Worm (Caenorhabditis elegans) whole organism, L3 larva: ENCODE data around the gene T09A5.5.
A peak's percentile ranks its signal among the peaks of the same experiment; 100 is the strongest.

Experiments
- R02D3.7 ChIP-seq: fragments of 150-350 bp; optimal IDR thresholded peaks from 2 replicates; lab custom pipeline; 2014; ENCODE audit warnings: missing biosample characterization, missing genetic modification characterization
- ZK546.5 ChIP-seq: sonication (generic microtip); optimal IDR thresholded peaks from 2 replicates; lab custom pipeline; 2017; ENCODE audit warnings: missing biosample characterization, missing genetic modification characterization
- ceh-16 ChIP-seq: sonication (generic microtip); optimal IDR thresholded peaks from 2 replicates; lab custom pipeline; 2017; ENCODE audit warnings: missing biosample characterization, missing genetic modification characterization
- ceh-28 ChIP-seq: fragments of 150-350 bp; optimal IDR thresholded peaks from 2 replicates; lab custom pipeline; 2014; ENCODE audit warnings: missing biosample characterization, missing genetic modification reagents, missing genetic modification characterization
- ceh-82 ChIP-seq: fragments of 150-350 bp; optimal IDR thresholded peaks from 2 replicates; lab custom pipeline; 2014; ENCODE audit warnings: missing biosample characterization, missing genetic modification characterization
- ceh-9 ChIP-seq: sonication (generic microtip); optimal IDR thresholded peaks from 2 replicates; lab custom pipeline; 2018; ENCODE audit warnings: missing biosample characterization, missing genetic modification characterization
- egl-27 ChIP-seq: sonication (generic microtip); optimal IDR thresholded peaks from 4 replicates; lab custom pipeline; 2017; ENCODE audit warnings: missing biosample characterization, missing genetic modification reagents, missing genetic modification characterization
- elt-1 ChIP-seq: fragments of 150-350 bp; optimal IDR thresholded peaks from 2 replicates; lab custom pipeline; 2014; ENCODE audit warnings: missing biosample characterization, missing genetic modification characterization
- eor-1 ChIP-seq, 2 experiments: fragments of 150-350 bp; optimal IDR thresholded peaks; 2 replicates each; lab custom pipeline; 2014 to 2018; ENCODE audit warnings: missing biosample characterization in 2 of 2, missing genetic modification characterization in 2 of 2
- fkh-10 ChIP-seq: sonication (generic microtip); optimal IDR thresholded peaks from 2 replicates; lab custom pipeline; 2017; ENCODE audit warnings: missing biosample characterization, missing genetic modification reagents, missing genetic modification characterization
- fkh-2 ChIP-seq: fragments of 150-350 bp; optimal IDR thresholded peaks from 2 replicates; lab custom pipeline; 2014; ENCODE audit warnings: missing biosample characterization, missing genetic modification reagents, missing genetic modification characterization
- jun-1 ChIP-seq: fragments of 150-350 bp; optimal IDR thresholded peaks from 2 replicates; lab custom pipeline; 2014; ENCODE audit warnings: missing biosample characterization, missing genetic modification reagents, missing genetic modification characterization
- lin-39 ChIP-seq: fragments of 150-350 bp; optimal IDR thresholded peaks from 2 replicates; lab custom pipeline; 2018; ENCODE audit warnings: missing biosample characterization, missing genetic modification reagents, missing genetic modification characterization
- lsy-12 ChIP-seq: sonication (generic microtip); optimal IDR thresholded peaks from 2 replicates; lab custom pipeline; 2016; ENCODE audit warnings: mild to moderate bottlenecking, missing genetic modification characterization, missing compliant biosample characterization
- mdl-1 ChIP-seq: fragments of 150-350 bp; optimal IDR thresholded peaks from 2 replicates; lab custom pipeline; 2014; ENCODE audit warnings: missing biosample characterization, missing genetic modification characterization
- mml-1 ChIP-seq: fragments of 150-350 bp; sonication (generic microtip); optimal IDR thresholded peaks from 3 replicates; lab custom pipeline; 2014; ENCODE audit warnings: missing biosample characterization, missing genetic modification characterization
- nhr-11 ChIP-seq: fragments of 150-350 bp; optimal IDR thresholded peaks from 2 replicates; lab custom pipeline; 2014; ENCODE audit warnings: missing biosample characterization, missing genetic modification characterization
- nhr-12 ChIP-seq: fragments of 150-350 bp; optimal IDR thresholded peaks from 2 replicates; lab custom pipeline; 2014; ENCODE audit warnings: missing biosample characterization, missing genetic modification characterization
- nhr-23 ChIP-seq: fragments of 150-350 bp; optimal IDR thresholded peaks from 2 replicates; lab custom pipeline; 2014; ENCODE audit warnings: missing biosample characterization, missing genetic modification reagents, missing genetic modification characterization
- nhr-25 ChIP-seq: sonication (generic microtip); optimal IDR thresholded peaks from 2 replicates; lab custom pipeline; 2017; ENCODE audit warnings: missing biosample characterization, missing genetic modification characterization
- nhr-28 ChIP-seq: fragments of 150-350 bp; optimal IDR thresholded peaks from 2 replicates; lab custom pipeline; 2014; ENCODE audit warnings: missing biosample characterization, missing genetic modification characterization
- nhr-43 ChIP-seq: sonication (generic microtip); optimal IDR thresholded peaks from 2 replicates; lab custom pipeline; 2016; ENCODE audit warnings: mild to moderate bottlenecking, missing genetic modification characterization, missing compliant biosample characterization; ENCODE audit not compliant: poor library complexity, severe bottlenecking
- nhr-67 ChIP-seq: fragments of 150-350 bp; optimal IDR thresholded peaks from 2 replicates; lab custom pipeline; 2014; ENCODE audit warnings: missing biosample characterization, missing genetic modification characterization
- nhr-76 ChIP-seq: fragments of 150-350 bp; sonication (generic microtip); optimal IDR thresholded peaks from 5 replicates; lab custom pipeline; 2014; ENCODE audit warnings: missing biosample characterization, missing genetic modification characterization
- nhr-77 ChIP-seq: fragments of 150-350 bp; optimal IDR thresholded peaks from 2 replicates; lab custom pipeline; 2014; ENCODE audit warnings: missing biosample characterization, missing genetic modification characterization
- pha-4 ChIP-seq: fragments of 150-350 bp; optimal IDR thresholded peaks from 2 replicates; lab custom pipeline; 2014; ENCODE audit warnings: missing biosample characterization, missing genetic modification reagents, missing genetic modification characterization
- pqm-1 ChIP-seq: fragments of 150-350 bp; optimal IDR thresholded peaks from 2 replicates; lab custom pipeline; 2017; ENCODE audit warnings: missing biosample characterization, missing genetic modification characterization, inconsistent platforms
- sea-2 ChIP-seq: fragments of 150-350 bp; sonication (generic microtip); optimal IDR thresholded peaks from 4 replicates; lab custom pipeline; 2014; ENCODE audit warnings: missing biosample characterization, missing genetic modification reagents, missing genetic modification characterization
- skn-1 ChIP-seq: fragments of 150-350 bp; optimal IDR thresholded peaks from 2 replicates; lab custom pipeline; 2014; ENCODE audit warnings: missing biosample characterization, missing genetic modification characterization
- snpc-4 ChIP-seq: fragments of 150-350 bp; optimal IDR thresholded peaks from 2 replicates; lab custom pipeline; 2014; ENCODE audit warnings: missing biosample characterization, missing genetic modification characterization
- tbx-2 ChIP-seq: sonication (generic microtip); optimal IDR thresholded peaks from 2 replicates; lab custom pipeline; 2016; ENCODE audit warnings: mild to moderate bottlenecking, missing genetic modification characterization, missing compliant biosample characterization
- unc-39 ChIP-seq: sonication (generic microtip); optimal IDR thresholded peaks from 4 replicates; lab custom pipeline; 2017; ENCODE audit warnings: missing biosample characterization, missing genetic modification characterization
- unc-62 ChIP-seq: fragments of 150-350 bp; sonication (generic microtip); optimal IDR thresholded peaks from 4 replicates; lab custom pipeline; 2014; ENCODE audit warnings: missing biosample characterization, missing genetic modification reagents, missing genetic modification characterization
- zag-1 ChIP-seq: fragments of 150-350 bp; optimal IDR thresholded peaks from 2 replicates; lab custom pipeline; 2014; ENCODE audit warnings: missing biosample characterization, missing genetic modification characterization
- ztf-11 ChIP-seq: fragments of 150-350 bp; optimal IDR thresholded peaks from 2 replicates; lab custom pipeline; 2014; ENCODE audit warnings: missing biosample characterization, missing genetic modification characterization
- ztf-4 ChIP-seq: fragments of 150-350 bp; optimal IDR thresholded peaks from 2 replicates; lab custom pipeline; 2014; ENCODE audit warnings: missing biosample characterization, missing genetic modification characterization

The T09A5.5 gene

ce11 chrII:7808153-7808552 is 45.4 kb downstream of the T09A5.5 start:
- TF ChIP-seq nhr-28 (tag; lab: Kevin White, UChicago), result no peak
- no peak for TF ChIP-seq tbx-2
- TF ChIP-seq ztf-11 (tag; lab: Kevin White, UChicago), result no peak
- TF ChIP-seq fkh-2 (tag; lab: Kevin White, UChicago), result no peak
- TF ChIP-seq eor-1 (tag; optimal IDR thresholded peaks at IDR 0.05; lab: Kevin White, UChicago), result no peak
- TF ChIP-seq fkh-10, result no peak
- TF ChIP-seq elt-1 (tag; lab: Kevin White, UChicago), result peak; percentile 87
- TF ChIP-seq mml-1 (tag; lab: Kevin White, UChicago), result no peak
- TF ChIP-seq unc-62 (GFP tag; lab: Kevin White, UChicago), result no peak
- TF ChIP-seq nhr-77 (tag; lab: Kevin White, UChicago), result no peak
- no peak for TF ChIP-seq snpc-4 (tag; lab: Kevin White, UChicago)
- no peak for TF ChIP-seq R02D3.7 (tag; lab: Kevin White, UChicago)
- no peak for TF ChIP-seq pha-4 (tag; lab: Kevin White, UChicago)
- TF ChIP-seq zag-1 (tag; lab: Kevin White, UChicago), result no peak
- TF ChIP-seq ceh-82 (tag; lab: Kevin White, UChicago), result no peak
- TF ChIP-seq ceh-16 (tag; lab: Kevin White, UChicago), result no peak
- no peak for TF ChIP-seq lin-39 (tag; lab: Kevin White, UChicago)
- peak; percentile 64 for TF ChIP-seq nhr-25 (tag; lab: Kevin White, UChicago)
- TF ChIP-seq ceh-9 (tag; lab: Kevin White, UChicago), result no peak
- TF ChIP-seq egl-27 (tag; lab: Kevin White, UChicago), result no peak
- TF ChIP-seq nhr-43 (tag; lab: Kevin White, UChicago), result peak; percentile 39

ce11 chrII:7806872-7807271 is 46.7 kb downstream of the T09A5.5 start:
- TF ChIP-seq unc-39 (tag; lab: Kevin White, UChicago) (no peak), ZK546.5 (tag; lab: Kevin White, UChicago) (no peak), jun-1 (no peak), lin-39 (tag; lab: Kevin White, UChicago) (peak; percentile 25), mdl-1 (tag; lab: Kevin White, UChicago) (no peak), pqm-1 (tag; lab: Kevin White, UChicago) (no peak), nhr-76 (tag; lab: Kevin White, UChicago) (no peak), lsy-12 (tag; lab: Kevin White, UChicago) (no peak), nhr-25 (tag; lab: Kevin White, UChicago) (peak; percentile 82), ceh-16 (tag; lab: Kevin White, UChicago) (no peak), nhr-77 (tag; lab: Kevin White, UChicago) (no peak), nhr-67 (tag; lab: Kevin White, UChicago) (no peak), skn-1 (tag; lab: Kevin White, UChicago) (no peak)

- no peak for TF ChIP-seq ztf-11 (tag; lab: Kevin White, UChicago)
- TF ChIP-seq nhr-23, result no peak
- no peak for TF ChIP-seq ztf-4 (tag; lab: Kevin White, UChicago)
- TF ChIP-seq nhr-25 (tag; lab: Kevin White, UChicago), result no peak
- no peak for TF ChIP-seq lsy-12 (tag; lab: Kevin White, UChicago)
- TF ChIP-seq eor-1 (tag; optimal IDR thresholded peaks at IDR 0.05; lab: Kevin White, UChicago), result no peak
- no peak for TF ChIP-seq skn-1 (tag; lab: Kevin White, UChicago)
- no peak for TF ChIP-seq unc-62 (GFP tag; lab: Kevin White, UChicago)
- TF ChIP-seq nhr-77 (tag; lab: Kevin White, UChicago), result no peak
- TF ChIP-seq fkh-10, result no peak
- TF ChIP-seq ceh-9 (tag; lab: Kevin White, UChicago), result no peak
- TF ChIP-seq fkh-2 (tag; lab: Kevin White, UChicago), result no peak
- TF ChIP-seq nhr-67 (tag; lab: Kevin White, UChicago), result no peak
- no peak for TF ChIP-seq nhr-28 (tag; lab: Kevin White, UChicago)
- TF ChIP-seq sea-2 (GFP tag; lab: Kevin White, UChicago), result no peak
- no peak for TF ChIP-seq egl-27 (tag; lab: Kevin White, UChicago)
- TF ChIP-seq ceh-28 (tag; lab: Kevin White, UChicago), result no peak
- TF ChIP-seq zag-1 (tag; lab: Kevin White, UChicago), result no peak
- TF ChIP-seq nhr-12 (tag; lab: Kevin White, UChicago), result no peak
Observed at ce11 chrII:7806054-7806453, 47.5 kb downstream of the T09A5.5 start.

ce11 chrII:7803174-7803573 is 50.4 kb downstream of the T09A5.5 start:
- TF ChIP-seq nhr-11 (tag; lab: Kevin White, UChicago), result no peak
- TF ChIP-seq lin-39 (tag; lab: Kevin White, UChicago), result no peak
- no peak for TF ChIP-seq sea-2 (GFP tag; lab: Kevin White, UChicago)
- no peak for TF ChIP-seq ZK546.5 (tag; lab: Kevin White, UChicago)
- TF ChIP-seq elt-1 (tag; lab: Kevin White, UChicago), result peak; percentile 59
- TF ChIP-seq nhr-23, result peak; percentile 18
- TF ChIP-seq ceh-82 (tag; lab: Kevin White, UChicago), result no peak
- TF ChIP-seq snpc-4 (tag; lab: Kevin White, UChicago), result no peak
